Worm (Caenorhabditis elegans): ENCODE data around the gene C16C8.7.
A peak's percentile ranks its signal among the peaks of the same experiment; 100 is the strongest.

The C16C8.7 gene

DNA sequence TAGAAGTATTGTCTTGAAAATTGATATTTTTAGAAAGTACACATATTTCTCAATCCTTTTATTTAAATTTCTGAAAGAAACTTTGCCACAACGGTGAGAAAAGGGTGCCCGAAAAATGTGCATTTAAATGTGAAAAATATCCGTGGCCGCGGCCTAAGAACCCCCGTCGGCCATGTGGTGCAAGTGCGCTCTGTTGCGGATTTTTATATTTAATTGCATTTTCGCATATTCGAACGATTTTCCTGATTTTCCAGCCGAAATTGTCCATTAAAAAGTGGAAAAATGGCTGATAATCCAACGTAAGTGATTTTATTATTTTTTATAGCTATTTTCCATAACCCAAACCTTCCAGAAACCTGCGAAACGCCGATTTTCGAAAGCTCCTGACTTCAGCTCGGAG lies 22.3 kb upstream of the C16C8.7 start, which contains the start of gene smu-2 (continued):
- TF ChIP-seq ztf-16 (tag; optimal IDR thresholded peaks at IDR 0.05) (no peak), C08G9.2 (tag; optimal IDR thresholded peaks at IDR 0.05) (peak; percentile 91), rnt-1 (tag; optimal IDR thresholded peaks at IDR 0.05) (peak; percentile 35), ceh-34 (tag; optimal IDR thresholded peaks at IDR 0.05) (peak; percentile 46), ceh-2 (tag; optimal IDR thresholded peaks at IDR 0.05) (peak; percentile 92), tbx-7 (tag; optimal IDR thresholded peaks at IDR 0.05) (peak; percentile 84), hlh-15 (tag; optimal IDR thresholded peaks at IDR 0.05) (peak; percentile 34), ets-4 (tag; optimal IDR thresholded peaks at IDR 0.05) (peak; percentile 86), ahr-1 (tag; optimal IDR thresholded peaks at IDR 0.05) (peak; percentile 40), mec-3 (tag; optimal IDR thresholded peaks at IDR 0.05; ENCODE audit: borderline replicate concordance) (peak; percentile 73), lim-6 (tag; optimal IDR thresholded peaks at IDR 0.05) (peak; percentile 92), pqm-1 (tag; optimal IDR thresholded peaks at IDR 0.05) (peak; percentile 52), ceh-14 (tag; optimal IDR thresholded peaks at IDR 0.05) (peak; percentile 82), unc-42 (tag; optimal IDR thresholded peaks at IDR 0.05) (peak; percentile 98), K09A11.1 (tag; optimal IDR thresholded peaks at IDR 0.05; ENCODE audit: insufficient read depth) (no peak), ref-2 (tag; optimal IDR thresholded peaks at IDR 0.05) (peak; percentile 59), odd-2 (tag; optimal IDR thresholded peaks at IDR 0.05) (no peak), gmeb-2 (tag; optimal IDR thresholded peaks at IDR 0.05) (no peak), ceh-31 (tag; optimal IDR thresholded peaks at IDR 0.05) (peak; percentile 96), pros-1 (tag; optimal IDR thresholded peaks at IDR 0.05) (no peak), ceh-48 (tag; optimal IDR thresholded peaks at IDR 0.05) (peak; percentile 7), fax-1 (tag; optimal IDR thresholded peaks at IDR 0.05) (peak; percentile 31), syd-9 (tag; optimal IDR thresholded peaks at IDR 0.05) (no peak), hlh-30 (tag; optimal IDR thresholded peaks at IDR 0.05; ENCODE audit: insufficient read depth) (no peak), unc-86 (tag; optimal IDR thresholded peaks at IDR 0.05) (peak; percentile 47), sox-4 (tag; optimal IDR thresholded peaks at IDR 0.05) (no peak), eyg-1 (tag; optimal IDR thresholded peaks at IDR 0.05) (no peak)

DNA sequence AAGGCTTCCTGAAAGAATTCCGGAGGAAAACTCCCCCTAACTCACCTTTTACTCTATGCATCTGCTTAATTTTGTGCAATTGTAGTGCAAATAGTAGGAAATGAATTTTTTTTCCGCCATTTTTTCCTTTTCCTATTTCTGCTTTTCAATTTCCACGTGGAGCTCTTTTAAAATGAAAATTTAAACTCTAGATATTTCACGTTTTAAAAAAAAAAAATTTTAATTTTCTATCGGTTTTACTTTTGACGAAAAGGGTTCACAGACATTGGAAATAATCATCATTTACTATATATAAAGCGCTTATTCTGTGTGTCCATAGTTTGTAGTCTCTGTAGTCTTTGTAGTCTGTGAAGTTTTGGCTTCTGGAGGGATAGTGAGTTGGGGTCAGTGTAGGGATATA lies 21.6 kb upstream of the C16C8.7 start, which contains the start of gene Y49F6B.8:
Gene Y49F6B.8, minus strand, starts transcription at position 101 of the 400 bp plus-strand sequence.
- no peak for TF ChIP-seq ceh-34 (tag; optimal IDR thresholded peaks at IDR 0.05)
- TF ChIP-seq lin-11 (tag; optimal IDR thresholded peaks at IDR 0.05) = no peak
- no peak for TF ChIP-seq dmd-4 (tag; optimal IDR thresholded peaks at IDR 0.05; ENCODE audit: borderline replicate concordance)
- TF ChIP-seq ceh-18 (tag; optimal IDR thresholded peaks at IDR 0.05) = no peak
- no peak for TF ChIP-seq ceh-2 (tag; optimal IDR thresholded peaks at IDR 0.05)
- TF ChIP-seq npax-4 (tag; optimal IDR thresholded peaks at IDR 0.05) = no peak
- TF ChIP-seq madf-2 (tag; optimal IDR thresholded peaks at IDR 0.05) = no peak
- no peak for TF ChIP-seq fkh-6 (tag; optimal IDR thresholded peaks at IDR 0.05)
- TF ChIP-seq unc-86 (tag; optimal IDR thresholded peaks at IDR 0.05) = no peak
- TF ChIP-seq sox-4 (tag; optimal IDR thresholded peaks at IDR 0.05) = no peak
- TF ChIP-seq ceh-24 (tag; optimal IDR thresholded peaks at IDR 0.05) = no peak
- no peak for TF ChIP-seq nhr-232 (tag; optimal IDR thresholded peaks at IDR 0.05)
- no peak for TF ChIP-seq C38D4.7 (GFP tag; optimal IDR thresholded peaks at IDR 0.05)
- TF ChIP-seq che-1 (tag; optimal IDR thresholded peaks at IDR 0.05) = no peak
- no peak for TF ChIP-seq pag-3 (tag; optimal IDR thresholded peaks at IDR 0.05; ENCODE audit: borderline replicate concordance)
- TF ChIP-seq hlh-8 (tag; optimal IDR thresholded peaks at IDR 0.05) = no peak

DNA sequence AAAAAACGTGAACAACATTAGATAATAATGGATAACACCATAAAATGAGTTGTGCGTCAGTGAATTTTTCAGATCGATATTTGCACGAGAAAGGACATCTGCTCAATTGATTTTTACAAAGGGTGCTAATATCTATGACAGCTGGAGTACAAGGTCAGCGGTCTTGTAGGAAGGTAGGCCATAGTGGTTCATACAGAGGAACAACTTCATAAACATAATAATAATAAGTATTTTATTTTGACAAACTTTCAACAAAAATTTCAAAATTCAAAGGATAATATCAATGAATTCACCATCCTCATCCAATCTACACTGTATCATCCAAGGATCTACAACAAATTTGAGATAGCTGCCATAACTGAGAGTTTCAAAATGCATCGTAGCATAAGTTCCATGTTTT lies 17.2 kb upstream of the C16C8.7 start, which contains the start of gene fbxb-104:
Gene fbxb-104, minus strand, starts transcription at position 101 of the 400 bp plus-strand sequence.
- no peak for TF ChIP-seq pag-3 (tag; optimal IDR thresholded peaks at IDR 0.05; ENCODE audit: borderline replicate concordance)
- TF ChIP-seq nhr-232 (tag; optimal IDR thresholded peaks at IDR 0.05) = no peak
- no peak for TF ChIP-seq ref-2 (tag; optimal IDR thresholded peaks at IDR 0.05)
- no peak for TF ChIP-seq sdc-2 (tag; optimal IDR thresholded peaks at IDR 0.05)
- no peak for TF ChIP-seq unc-86 (tag; optimal IDR thresholded peaks at IDR 0.05)
- no peak for TF ChIP-seq ceh-24 (tag; optimal IDR thresholded peaks at IDR 0.05)
- no peak for TF ChIP-seq sox-2 (GFP tag; IDR thresholded peaks at IDR 0.05)
- TF ChIP-seq ceh-6 (GFP tag; optimal IDR thresholded peaks at IDR 0.05) = no peak
- no peak for TF ChIP-seq pros-1 (tag; optimal IDR thresholded peaks at IDR 0.05)
- no peak for TF ChIP-seq dve-1 (tag; optimal IDR thresholded peaks at IDR 0.05)
- TF ChIP-seq ttx-3 (tag; optimal IDR thresholded peaks at IDR 0.05) = no peak
- no peak for TF ChIP-seq hlh-6 (tag; optimal IDR thresholded peaks at IDR 0.05)
- TF ChIP-seq ceh-2 (tag; optimal IDR thresholded peaks at IDR 0.05) = no peak
- TF ChIP-seq ceh-22 (tag; optimal IDR thresholded peaks at IDR 0.05) = no peak
- no peak for TF ChIP-seq pax-1 (tag; optimal IDR thresholded peaks at IDR 0.05)

Data from whole organism, late embryonic.